Worm (Caenorhabditis elegans) whole organism, L1 larva: ENCODE data around the gene ugt-38.

Source experiments
- C04F5.9 ChIP-seq: sonication (generic microtip); optimal IDR thresholded peaks from 2 replicates; lab custom pipeline; 2016; ENCODE audit warnings: missing genetic modification characterization, missing compliant biosample characterization
- C34B4.2 ChIP-seq: sonication (generic microtip); optimal IDR thresholded peaks from 2 replicates; lab custom pipeline; 2017; ENCODE audit warnings: mild to moderate bottlenecking, missing genetic modification characterization, missing compliant biosample characterization
- F16B12.6 ChIP-seq: fragments of 150-350 bp; optimal IDR thresholded peaks from 2 replicates; lab custom pipeline; 2014; ENCODE audit warnings: missing biosample characterization, missing genetic modification characterization
- aha-1 ChIP-seq: fragments of 150-350 bp; optimal IDR thresholded peaks from 2 replicates; lab custom pipeline; 2014; ENCODE audit warnings: missing biosample characterization, missing genetic modification characterization
- alr-1 ChIP-seq: fragments of 200-800 bp; sonication (Bioruptor generic); optimal IDR thresholded peaks from 2 replicates; lab custom pipeline; 2018; ENCODE audit warnings: borderline replicate concordance, mild to moderate bottlenecking, missing genetic modification characterization, missing compliant biosample characterization
- ceh-8 ChIP-seq: fragments of 200-800 bp; sonication (Bioruptor generic); optimal IDR thresholded peaks from 2 replicates; lab custom pipeline; 2018; ENCODE audit warnings: mild to moderate bottlenecking, missing genetic modification characterization, moderate library complexity, missing compliant biosample characterization
- ceh-82 ChIP-seq, 3 experiments: fragments of 150-350 bp in 1 of 3; sonication (generic microtip) in 2 of 3; optimal IDR thresholded peaks; 2 replicates each; lab custom pipeline; 2014 to 2017; ENCODE audit warnings: missing biosample characterization in 3 of 3, missing genetic modification characterization in 3 of 3
- dpl-1 ChIP-seq, 3 experiments: fragments of 150-350 bp in 2 of 3; sonication (generic microtip) in 1 of 3; optimal IDR thresholded peaks; 2 replicates each; lab custom pipeline; 2014 to 2017; ENCODE audit warnings: missing biosample characterization in 3 of 3, missing genetic modification characterization in 3 of 3, missing genetic modification reagents in 3 of 3
- efl-1 ChIP-seq, 4 experiments: fragments of 150-350 bp; optimal IDR thresholded peaks in 3 of 4; peaks in 1 of 4; 1 replicate in 1 of 4; 2 replicates in 3 of 4; lab custom pipeline; 2014; ENCODE audit warnings: missing biosample characterization in 2 of 4, missing genetic modification characterization in 2 of 4, missing genetic modification reagents in 2 of 4
- efl-3 ChIP-seq: fragments of 200-800 bp; sonication (Bioruptor generic); optimal IDR thresholded peaks from 2 replicates; lab custom pipeline; 2018; ENCODE audit warnings: mild to moderate bottlenecking, missing genetic modification characterization, missing compliant biosample characterization
- egl-13 ChIP-seq: sonication (generic microtip); optimal IDR thresholded peaks from 2 replicates; lab custom pipeline; 2016; ENCODE audit warnings: missing genotype, missing genetic modification reagents, missing genetic modification characterization, missing compliant biosample characterization
- elt-2 ChIP-seq: sonication (generic microtip); optimal IDR thresholded peaks from 2 replicates; lab custom pipeline; 2016; ENCODE audit warnings: missing genetic modification characterization, mild to moderate bottlenecking, inconsistent platforms, missing compliant biosample characterization, missing genetic modification reagents
- fkh-10 ChIP-seq: sonication (generic microtip); optimal IDR thresholded peaks from 2 replicates; lab custom pipeline; 2017; ENCODE audit warnings: missing biosample characterization, missing genetic modification reagents, missing genetic modification characterization
- fkh-8 ChIP-seq: sonication (generic microtip); optimal IDR thresholded peaks from 2 replicates; lab custom pipeline; 2016; ENCODE audit warnings: mild to moderate bottlenecking, missing genetic modification characterization, missing compliant biosample characterization
- fos-1 ChIP-seq: fragments of 150-350 bp; optimal IDR thresholded peaks from 2 replicates; lab custom pipeline; 2014; ENCODE audit warnings: missing biosample characterization, missing genetic modification characterization
- hpl-2 ChIP-seq: fragments of 150-350 bp; optimal IDR thresholded peaks from 2 replicates; lab custom pipeline; 2014; ENCODE audit warnings: missing biosample characterization, missing genetic modification reagents, missing genetic modification characterization
- irx-1 ChIP-seq: sonication (generic microtip); optimal IDR thresholded peaks from 2 replicates; lab custom pipeline; 2016; ENCODE audit warnings: missing genetic modification characterization, missing compliant biosample characterization
- lin-13 ChIP-seq: fragments of 150-350 bp; optimal IDR thresholded peaks from 2 replicates; lab custom pipeline; 2014; ENCODE audit warnings: missing biosample characterization, missing genetic modification reagents, missing genetic modification characterization
- lin-15B ChIP-seq: fragments of 150-350 bp; sonication (generic microtip); optimal IDR thresholded peaks from 3 replicates; lab custom pipeline; 2014; ENCODE audit warnings: missing biosample characterization, missing genetic modification characterization
- lin-35 ChIP-seq, 2 experiments: fragments of 150-350 bp; optimal IDR thresholded peaks; 2 replicates each; lab custom pipeline; 2014; ENCODE audit warnings: missing biosample characterization in 2 of 2, missing genetic modification characterization in 2 of 2, missing genetic modification reagents in 2 of 2
- lir-3 ChIP-seq: sonication (generic microtip); optimal IDR thresholded peaks from 2 replicates; lab custom pipeline; 2016; ENCODE audit warnings: mild to moderate bottlenecking, missing genetic modification characterization, moderate library complexity, missing compliant biosample characterization; ENCODE audit not compliant: poor library complexity
- lsy-2 ChIP-seq, 2 experiments: fragments of 150-350 bp; optimal IDR thresholded peaks; 2 replicates each; lab custom pipeline; 2014; ENCODE audit warnings: missing biosample characterization in 2 of 2, missing genetic modification characterization in 2 of 2
- mab-9 ChIP-seq: fragments of 200-800 bp; sonication (Bioruptor generic); IDR thresholded peaks from 2 replicates; pipeline ENCODE4 v1.3.6; 2022; ENCODE audit warnings: missing genetic modification reagents, missing genetic modification characterization, missing compliant biosample characterization
- nhr-11 ChIP-seq: fragments of 150-350 bp; optimal IDR thresholded peaks from 2 replicates; lab custom pipeline; 2014; ENCODE audit warnings: missing biosample characterization, missing genetic modification characterization
- nhr-19 ChIP-seq: fragments of 200-800 bp; sonication (Bioruptor generic); conservative IDR thresholded peaks from 2 replicates; pipeline ENCODE4 v1.3.6; 2022; ENCODE audit warnings: missing genetic modification characterization, missing compliant biosample characterization
- nhr-20 ChIP-seq: sonication (generic microtip); optimal IDR thresholded peaks from 2 replicates; lab custom pipeline; 2016; ENCODE audit warnings: mild to moderate bottlenecking, missing genetic modification characterization, missing compliant biosample characterization
- nhr-28 ChIP-seq: fragments of 150-350 bp; optimal IDR thresholded peaks from 2 replicates; lab custom pipeline; 2014; ENCODE audit warnings: missing biosample characterization, missing genetic modification characterization
- nhr-71 ChIP-seq: sonication (generic microtip); optimal IDR thresholded peaks from 2 replicates; lab custom pipeline; 2016; ENCODE audit warnings: mild to moderate bottlenecking, missing genetic modification characterization, moderate library complexity, missing compliant biosample characterization
- nhr-76 ChIP-seq: sonication (generic microtip); optimal IDR thresholded peaks from 2 replicates; lab custom pipeline; 2017; ENCODE audit warnings: missing biosample characterization, missing genetic modification characterization
- pax-3 ChIP-seq: fragments of 200-800 bp; sonication (Bioruptor generic); optimal IDR thresholded peaks from 2 replicates; lab custom pipeline; 2018; ENCODE audit warnings: mild to moderate bottlenecking, missing genetic modification characterization, moderate library complexity, missing compliant biosample characterization
- pqm-1 ChIP-seq: sonication (generic microtip); optimal IDR thresholded peaks from 3 replicates; lab custom pipeline; 2017; ENCODE audit warnings: missing biosample characterization, missing genetic modification characterization
- skn-1 ChIP-seq: fragments of 150-350 bp; optimal IDR thresholded peaks from 2 replicates; lab custom pipeline; 2014; ENCODE audit warnings: missing biosample characterization, missing genetic modification characterization
- snu-23 ChIP-seq: sonication (generic microtip); optimal IDR thresholded peaks from 2 replicates; lab custom pipeline; 2016; ENCODE audit warnings: missing genetic modification characterization, missing compliant biosample characterization
- sptf-1 ChIP-seq: fragments of 150-350 bp; optimal IDR thresholded peaks from 2 replicates; lab custom pipeline; 2014; ENCODE audit warnings: missing biosample characterization, missing genetic modification characterization
- tbx-2 ChIP-seq: sonication (generic microtip); optimal IDR thresholded peaks from 2 replicates; lab custom pipeline; 2016; ENCODE audit warnings: missing genetic modification characterization, missing compliant biosample characterization
- unc-130 ChIP-seq: fragments of 150-350 bp; optimal IDR thresholded peaks from 2 replicates; lab custom pipeline; 2017; ENCODE audit warnings: missing biosample characterization, missing genetic modification characterization, inconsistent platforms
- unc-98 ChIP-seq: fragments of 200-800 bp; sonication (Bioruptor generic); IDR thresholded peaks from 2 replicates; pipeline ENCODE4 v1.3.6; 2022; ENCODE audit warnings: missing genetic modification characterization, missing compliant biosample characterization
- xbp-1 ChIP-seq: sonication (generic microtip); optimal IDR thresholded peaks from 2 replicates; lab custom pipeline; 2016; ENCODE audit warnings: missing genetic modification characterization, missing compliant biosample characterization
- zip-4 ChIP-seq: fragments of 200-800 bp; sonication (Bioruptor generic); optimal IDR thresholded peaks from 2 replicates; lab custom pipeline; 2018; ENCODE audit warnings: mild to moderate bottlenecking, missing genetic modification characterization, moderate library complexity, missing compliant biosample characterization

Gene ugt-38

DNA sequence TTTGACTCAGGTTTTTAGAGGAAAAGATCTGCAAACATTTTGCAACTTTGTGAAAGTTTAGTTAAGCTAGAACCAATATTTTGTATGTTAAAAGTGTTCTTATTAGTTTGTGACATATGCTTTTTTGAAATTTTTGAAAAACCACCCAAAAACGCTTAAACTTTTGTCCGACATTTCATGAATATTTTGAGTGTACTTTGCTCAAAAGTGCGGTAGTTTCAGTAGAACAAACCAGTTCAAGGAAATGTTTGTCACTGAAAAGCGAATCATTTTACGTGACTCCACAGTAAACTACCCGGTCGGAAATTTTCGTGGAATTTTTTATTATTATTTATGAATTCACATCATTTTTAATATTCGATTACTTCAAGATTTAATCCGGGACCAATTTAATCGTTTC is 37.3 kb upstream of the ugt-38 start, which contains the start of gene pitr-5:
TSS of gene pitr-5 (plus strand) at position 301 of the 400 bp plus-strand sequence.
- no peak for TF ChIP-seq unc-130 (tag; lab: Kevin White, UChicago)
- TF ChIP-seq skn-1: no peak
- no peak for TF ChIP-seq nhr-19 (GFP tag; lab: Robert Waterston, UW)
- TF ChIP-seq nhr-11: no peak
- no peak for TF ChIP-seq lir-3 (tag; lab: Kevin White, UChicago)
- TF ChIP-seq aha-1: no peak
- no peak for TF ChIP-seq lin-15B (tag; lab: Kevin White, UChicago)

DNA sequence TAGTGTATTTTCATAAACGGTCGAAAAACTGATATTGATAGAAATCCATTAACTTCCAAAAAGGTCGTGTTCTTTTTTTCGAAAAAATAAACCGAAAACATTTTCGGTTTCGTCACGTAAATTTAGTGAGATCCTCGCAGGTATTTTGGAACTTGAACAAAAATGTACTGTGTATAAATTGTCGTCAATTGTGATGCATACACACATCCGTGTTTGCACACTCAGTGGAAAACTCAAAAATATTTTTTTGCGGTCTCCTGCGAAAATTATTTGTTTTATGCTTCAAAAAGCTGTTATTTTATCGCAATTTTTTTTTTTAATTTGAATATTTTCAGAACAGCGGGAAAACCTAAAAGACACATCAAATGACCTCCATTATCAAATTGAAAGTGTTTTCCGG is 31.6 kb upstream of the ugt-38 start, which contains the start of gene cpsf-2:
TSS of gene cpsf-2 (plus strand) at position 330 of the 400 bp plus-strand sequence.
- TF ChIP-seq efl-1 (optimal IDR thresholded peaks at IDR 0.05; lab: Kevin White, UChicago) (peak; percentile 32 to 37), efl-1 (GFP tag; optimal IDR thresholded peaks at IDR 0.05 in 1 of 2; lab: Kevin White, UChicago) (peak; percentile 7 to 50), lsy-2 (tag; optimal IDR thresholded peaks at IDR 0.05; lab: Kevin White, UChicago) (peak; percentile 14 to 63), snu-23 (GFP tag; lab: Kevin White, UChicago) (peak; percentile 2), tbx-2 (tag; lab: Kevin White, UChicago) (peak; percentile 5), hpl-2 (GFP tag; lab: Kevin White, UChicago) (no peak), C34B4.2 (tag; lab: Kevin White, UChicago) (no peak), fkh-8 (no peak), dpl-1 (GFP tag; optimal IDR thresholded peaks at IDR 0.05; lab: Kevin White, UChicago) (peak in 2 of 3 experiments; percentile 28 to 55), zip-4 (no peak), F16B12.6 (tag; lab: Kevin White, UChicago) (peak; percentile 80), skn-1 (no peak), unc-98 (GFP tag; lab: Robert Waterston, UW) (no peak), lin-35 (GFP tag; optimal IDR thresholded peaks at IDR 0.05; lab: Kevin White, UChicago) (peak in 1 of 2 experiments; percentile 36), egl-13 (tag; lab: Kevin White, UChicago) (no peak)
- TF ChIP-seq, all 84 proteins: peak for 7

DNA sequence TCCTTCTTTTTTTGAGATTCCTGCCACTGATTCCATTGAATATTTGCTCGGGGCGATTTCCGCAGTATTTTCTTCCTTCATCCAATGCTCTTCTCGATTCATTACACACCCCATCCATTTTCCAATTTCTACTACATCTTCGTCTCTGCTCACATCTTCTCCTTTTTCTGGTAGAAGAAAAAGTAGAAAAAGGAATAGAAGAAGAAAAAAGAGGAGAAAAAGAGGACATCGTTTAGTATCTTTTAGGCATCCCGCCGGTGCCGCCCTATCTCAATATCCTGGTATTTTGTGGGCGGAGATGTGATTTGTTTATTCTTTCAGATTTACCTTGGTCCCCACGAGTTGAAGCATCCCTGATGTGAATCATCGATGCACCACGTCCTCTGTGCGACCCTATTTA is 27.9 kb upstream of the ugt-38 start, which contains the start of gene lgc-39:
TSS of gene lgc-39 (plus strand) at position 301 of the 400 bp plus-strand sequence.
- no peak for TF ChIP-seq xbp-1 (tag; lab: Kevin White, UChicago)
- TF ChIP-seq nhr-28 (tag; lab: Kevin White, UChicago): no peak
- no peak for TF ChIP-seq elt-2 (tag; lab: Kevin White, UChicago)
- no peak for TF ChIP-seq nhr-71 (tag; lab: Kevin White, UChicago)
- no peak for TF ChIP-seq unc-98 (GFP tag; lab: Robert Waterston, UW)
- TF ChIP-seq skn-1: no peak
- TF ChIP-seq mab-9 (GFP tag; lab: Robert Waterston, UW): no peak
- no peak for TF ChIP-seq ceh-82 (tag; optimal IDR thresholded peaks at IDR 0.05; lab: Kevin White, UChicago)
- no peak for TF ChIP-seq aha-1
- no peak for TF ChIP-seq nhr-20 (tag; lab: Kevin White, UChicago)
- no peak for TF ChIP-seq pqm-1 (tag; lab: Kevin White, UChicago)
- TF ChIP-seq nhr-76 (tag; lab: Kevin White, UChicago): no peak
- TF ChIP-seq lin-13 (GFP tag; lab: Kevin White, UChicago): no peak
- no peak for TF ChIP-seq alr-1 (tag; lab: Kevin White, UChicago)

DNA sequence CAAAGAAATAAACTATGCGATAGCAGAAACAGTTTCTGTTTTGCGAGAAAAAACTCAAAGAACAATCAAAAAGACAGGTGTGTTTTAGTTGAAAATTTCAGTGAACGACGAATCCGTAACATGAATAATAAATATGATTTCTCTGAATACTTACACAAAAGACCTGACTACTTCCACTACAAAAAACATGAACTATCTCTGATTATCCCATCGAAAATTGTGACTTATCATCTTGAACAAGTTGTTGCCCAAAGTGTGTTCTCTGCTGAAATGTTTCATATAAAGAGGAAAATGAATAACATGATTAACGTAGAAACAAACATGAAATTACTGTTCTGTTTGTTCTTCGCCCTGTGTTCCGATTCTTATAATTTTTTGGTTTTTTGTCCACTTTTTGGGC is 19.4 kb upstream of the ugt-38 start, which contains the start of gene ugt-36:
TSS of gene ugt-36 (plus strand) at position 301 of the 400 bp plus-strand sequence.
- no peak for TF ChIP-seq ceh-82 (tag; optimal IDR thresholded peaks at IDR 0.05; lab: Kevin White, UChicago)
- TF ChIP-seq fkh-8: no peak
- no peak for TF ChIP-seq unc-130 (tag; lab: Kevin White, UChicago)
- TF ChIP-seq pax-3 (tag; lab: Kevin White, UChicago): no peak
- TF ChIP-seq nhr-20 (tag; lab: Kevin White, UChicago): no peak
- no peak for TF ChIP-seq efl-3 (GFP tag; lab: Kevin White, UChicago)
- TF ChIP-seq ceh-8 (GFP tag; lab: Kevin White, UChicago): no peak
- TF ChIP-seq sptf-1 (tag; lab: Kevin White, UChicago): no peak
- no peak for TF ChIP-seq nhr-28 (tag; lab: Kevin White, UChicago)
- TF ChIP-seq xbp-1 (tag; lab: Kevin White, UChicago): no peak
- no peak for TF ChIP-seq fkh-10 (GFP tag; lab: Kevin White, UChicago)
- no peak for TF ChIP-seq efl-1 (optimal IDR thresholded peaks at IDR 0.05; lab: Kevin White, UChicago)
- no peak for TF ChIP-seq efl-1 (GFP tag; optimal IDR thresholded peaks at IDR 0.05 in 1 of 2; lab: Kevin White, UChicago)
- TF ChIP-seq snu-23 (GFP tag; lab: Kevin White, UChicago): no peak
- no peak for TF ChIP-seq irx-1 (tag; lab: Kevin White, UChicago)
- TF ChIP-seq fos-1 (tag; lab: Kevin White, UChicago): no peak
- no peak for TF ChIP-seq alr-1 (tag; lab: Kevin White, UChicago)
- TF ChIP-seq nhr-76 (tag; lab: Kevin White, UChicago): no peak
- TF ChIP-seq C04F5.9 (tag; lab: Kevin White, UChicago): no peak
